Fruit fly (Drosophila melanogaster): ENCODE measurements around the gene CG34327.

The CG34327 gene

DNA sequence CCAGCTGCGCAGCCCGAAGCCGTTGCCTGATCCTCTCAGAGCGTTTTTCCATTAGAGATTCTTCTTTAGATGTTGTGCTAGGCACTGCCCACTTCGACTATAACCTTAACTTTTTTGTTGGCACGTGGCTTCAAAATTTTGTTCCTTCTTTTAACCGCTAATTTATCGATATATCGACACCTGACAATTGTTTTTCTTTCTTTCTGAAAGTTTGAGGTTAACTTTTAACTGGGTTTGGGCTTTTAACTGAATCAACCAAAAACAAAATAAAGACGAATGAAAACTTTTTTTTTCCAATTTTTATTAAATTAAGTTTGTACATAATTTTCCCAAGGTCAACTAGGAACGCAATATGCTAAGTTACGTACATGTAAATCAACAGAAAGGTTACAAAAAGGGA, 23.3 kb upstream of the CG34327 start, which contains the start of gene CG42854:
Gene CG42854, minus strand, starts transcription at position 101 of the 400 bp plus-strand sequence.
- TF ChIP-seq OdsH (GFP tag; optimal IDR thresholded peaks at IDR 0.05) (no peak), fru (GFP tag; optimal IDR thresholded peaks at IDR 0.05) (no peak), sv (GFP tag; optimal IDR thresholded peaks at IDR 0.05) (no peak), HLH106 (tag; optimal IDR thresholded peaks at IDR 0.05) (no peak), foxo (GFP tag; optimal IDR thresholded peaks at IDR 0.05) (no peak), woc (GFP tag; optimal IDR thresholded peaks at IDR 0.05) (no peak), Vsx2 (GFP tag; optimal IDR thresholded peaks at IDR 0.05; ENCODE audit: partially characterized antibody) (no peak), br (GFP tag; optimal IDR thresholded peaks at IDR 0.05) (no peak), Myc (optimal IDR thresholded peaks at IDR 0.05) (no peak), Dif (GFP tag; optimal IDR thresholded peaks at IDR 0.05; ENCODE audit: partially characterized antibody) (no peak), dmrt93B (GFP tag; optimal IDR thresholded peaks at IDR 0.05) (no peak), CG9705 (GFP tag; optimal IDR thresholded peaks at IDR 0.05) (no peak), Rel (GFP tag; optimal IDR thresholded peaks at IDR 0.05) (no peak), Rel (tag; optimal IDR thresholded peaks at IDR 0.05) (no peak), jim (GFP tag; optimal IDR thresholded peaks at IDR 0.05) (no peak), Jra (GFP tag; optimal IDR thresholded peaks at IDR 0.05) (no peak), h (GFP tag; optimal IDR thresholded peaks at IDR 0.05) (no peak), usp (GFP tag; optimal IDR thresholded peaks at IDR 0.05) (no peak), brk (GFP tag; optimal IDR thresholded peaks at IDR 0.05) (no peak)

dm6 chrX:17244854-17245253, 21.2 kb upstream of the CG34327 start, which contains the start of gene CG8915:
Gene CG8915 (minus strand): TSS chrX:17245001.
- TF ChIP-seq Sp1 (GFP tag; optimal IDR thresholded peaks at IDR 0.05) = no peak
- peak; percentile 32 for TF ChIP-seq rgr (GFP tag; optimal IDR thresholded peaks at IDR 0.05)

DNA sequence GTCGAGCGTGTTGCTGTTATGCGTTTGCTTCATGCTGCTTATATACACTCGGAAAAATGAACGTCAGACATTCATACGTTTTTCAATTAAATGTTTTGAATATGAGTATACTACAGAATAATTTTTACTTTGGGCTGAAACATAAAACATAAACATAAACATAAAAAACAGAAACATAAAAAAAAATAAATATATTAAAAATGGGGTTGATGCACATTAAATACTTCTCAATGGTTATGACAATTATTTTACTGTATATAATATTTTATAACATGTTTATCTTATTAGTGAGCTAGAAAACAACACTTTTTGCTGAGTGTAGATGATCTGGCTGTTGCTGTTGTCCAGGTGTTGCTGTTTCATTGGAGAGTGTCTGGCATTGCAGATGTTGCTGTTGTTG, 13.8 kb upstream of the CG34327 start:
- TF ChIP-seq Abd-B (GFP tag; optimal IDR thresholded peaks at IDR 0.05) (no peak), OdsH (GFP tag; optimal IDR thresholded peaks at IDR 0.05) (peak; percentile 54), rgr (GFP tag; optimal IDR thresholded peaks at IDR 0.05) (peak; percentile 52), dmrt93B (GFP tag; optimal IDR thresholded peaks at IDR 0.05) (peak; percentile 2), Rel (GFP tag; optimal IDR thresholded peaks at IDR 0.05) (no peak), Rel (tag; optimal IDR thresholded peaks at IDR 0.05) (no peak), br (GFP tag; optimal IDR thresholded peaks at IDR 0.05) (no peak), foxo (GFP tag; optimal IDR thresholded peaks at IDR 0.05) (peak in 1 of 2 experiments; percentile 18), usp (GFP tag; optimal IDR thresholded peaks at IDR 0.05) (no peak), h (GFP tag; optimal IDR thresholded peaks at IDR 0.05) (peak; percentile 49), psq (GFP tag; optimal IDR thresholded peaks at IDR 0.05) (peak; percentile 42), ey (GFP tag; optimal IDR thresholded peaks at IDR 0.05) (peak; percentile 21), Hr78 (GFP tag; optimal IDR thresholded peaks at IDR 0.05) (no peak), pan (optimal IDR thresholded peaks at IDR 0.05) (no peak), HLH106 (tag; optimal IDR thresholded peaks at IDR 0.05) (peak; percentile 27), Hr83 (GFP tag; optimal IDR thresholded peaks at IDR 0.05; ENCODE audit: poor library complexity, severe bottlenecking) (no peak), N (GFP tag; optimal IDR thresholded peaks at IDR 0.05) (no peak), GATAd (GFP tag; optimal IDR thresholded peaks at IDR 0.05) (no peak), fru (GFP tag; optimal IDR thresholded peaks at IDR 0.05) (peak; percentile 32), dsf (GFP tag; optimal IDR thresholded peaks at IDR 0.05; ENCODE audit: borderline replicate concordance) (no peak), CG32264 (GFP tag; optimal IDR thresholded peaks at IDR 0.05) (no peak)

DNA sequence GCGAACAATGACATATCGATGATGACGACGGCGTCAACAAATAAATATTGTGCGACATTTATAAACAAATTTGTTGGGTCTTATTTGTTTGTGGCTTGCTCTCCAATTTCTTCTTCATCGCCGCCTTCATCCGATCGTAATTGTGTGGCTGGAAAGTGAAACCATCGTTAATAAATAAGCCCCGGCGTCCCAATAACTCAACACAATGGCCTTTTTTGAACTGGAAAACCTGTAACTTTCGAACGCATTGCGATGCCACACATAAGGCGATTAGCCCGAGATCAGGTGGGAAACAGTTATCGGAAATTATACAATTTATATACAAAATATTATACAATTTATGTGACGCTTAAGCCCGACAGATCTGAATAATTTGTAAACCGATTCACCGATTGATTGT, 12.9 kb upstream of the CG34327 start:
- no peak for TF ChIP-seq CrebA (GFP tag; optimal IDR thresholded peaks at IDR 0.05; ENCODE audit: borderline replicate concordance)
- TF ChIP-seq sv (GFP tag; optimal IDR thresholded peaks at IDR 0.05) = no peak
- no peak for TF ChIP-seq GATAd (GFP tag; optimal IDR thresholded peaks at IDR 0.05)
- no peak for TF ChIP-seq tai (GFP tag; optimal IDR thresholded peaks at IDR 0.05)
- TF ChIP-seq dsf (GFP tag; optimal IDR thresholded peaks at IDR 0.05; ENCODE audit: borderline replicate concordance) = no peak
- no peak for TF ChIP-seq brk (GFP tag; optimal IDR thresholded peaks at IDR 0.05)
- no peak for TF ChIP-seq dl (GFP tag; optimal IDR thresholded peaks at IDR 0.05; ENCODE audit: insufficient read depth in 1 of 2, partially characterized antibody in 2 of 2)
- no peak for TF ChIP-seq jim (GFP tag; optimal IDR thresholded peaks at IDR 0.05)
- TF ChIP-seq Abd-B (GFP tag; optimal IDR thresholded peaks at IDR 0.05) = no peak
- no peak for TF ChIP-seq Dfd (GFP tag; optimal IDR thresholded peaks at IDR 0.05)
- TF ChIP-seq HLH106 (tag; optimal IDR thresholded peaks at IDR 0.05) = no peak
- TF ChIP-seq Jra (GFP tag; optimal IDR thresholded peaks at IDR 0.05) = no peak
- no peak for TF ChIP-seq rgr (GFP tag; optimal IDR thresholded peaks at IDR 0.05)

Data from whole organism, wandering third instar larva.